Worm (Caenorhabditis elegans) whole organism, midembryonic: ENCODE results near the gene F01G12.18.

Experiments used
- T22C8.4 ChIP-seq: fragments of 200-800 bp; sonication (Bioruptor generic); IDR thresholded peaks from 2 replicates; pipeline ENCODE4 v1.3.6; 2022; ENCODE audit warnings: missing genetic modification characterization, missing compliant biosample characterization
- med-1 ChIP-seq: sonication (generic microtip); optimal IDR thresholded peaks from 2 replicates; lab custom pipeline; 2017; ENCODE audit warnings: missing genetic modification characterization, mild to moderate bottlenecking, missing compliant biosample characterization, antibody characterized with exemption, missing genetic modification reagents; ENCODE audit not compliant: insufficient read depth
- tab-1 ChIP-seq: fragments of 200-800 bp; sonication (Bioruptor generic); IDR thresholded peaks from 2 replicates; pipeline ENCODE4 v1.3.6; 2022; ENCODE audit warnings: missing genetic modification characterization, missing compliant biosample characterization

ce11 chrX:16368969-16369368, 29.3 kb downstream of the F01G12.18 start:
- TF ChIP-seq med-1 (GFP tag; lab: Kevin White, UChicago), result no peak
- no peak for TF ChIP-seq T22C8.4 (GFP tag; lab: Robert Waterston, UW)
- TF ChIP-seq tab-1, result no peak
